Fruit fly (Drosophila melanogaster) whole organism, prepupa: ENCODE measurements around the gene CG9426.

Experiments
- Blimp-1 ChIP-seq: fragments of 200-800 bp; sonication (Bioruptor generic); optimal IDR thresholded peaks from 3 replicates; lab custom pipeline; 2017; ENCODE audit warnings: missing biosample characterization, missing genetic modification characterization, mild to moderate bottlenecking, moderate library complexity, missing genetic modification reagents
- CG10631 ChIP-seq: fragments of 200-800 bp; sonication (Bioruptor generic); optimal IDR thresholded peaks from 2 replicates; lab custom pipeline; 2016; ENCODE audit warnings: missing biosample characterization, missing genetic modification characterization
- CG10669 ChIP-seq: fragments of 200-800 bp; sonication (Bioruptor generic); optimal IDR thresholded peaks from 3 replicates; lab custom pipeline; 2018; ENCODE audit warnings: missing biosample characterization, mild to moderate bottlenecking, missing genetic modification characterization, moderate library complexity
- CG11294 ChIP-seq: fragments of 200-800 bp; sonication (Bioruptor generic); IDR thresholded peaks from 2 replicates; pipeline ENCODE4 v1.3.6; 2022; ENCODE audit warnings: missing biosample characterization, missing genetic modification characterization
- CG11762 ChIP-seq: fragments of 200-800 bp; sonication (Bioruptor generic); optimal IDR thresholded peaks from 3 replicates; lab custom pipeline; 2016; ENCODE audit warnings: missing biosample characterization, missing genetic modification characterization; ENCODE audit not compliant: insufficient read depth
- CG15336 ChIP-seq: fragments of 200-800 bp; sonication (Bioruptor generic); IDR thresholded peaks from 2 replicates; pipeline ENCODE4 v1.3.6; 2022; ENCODE audit warnings: missing biosample characterization, missing genetic modification characterization
- CG1621 ChIP-seq: fragments of 200-800 bp; sonication (Bioruptor generic); optimal IDR thresholded peaks from 3 replicates; lab custom pipeline; 2018; ENCODE audit warnings: missing biosample characterization, mild to moderate bottlenecking, missing genetic modification characterization
- CG3032 ChIP-seq: fragments of 200-800 bp; optimal IDR thresholded peaks from 2 replicates; lab custom pipeline; 2019; ENCODE audit warnings: missing biosample characterization, mild to moderate bottlenecking, missing genetic modification characterization, moderate library complexity
- CG31627 ChIP-seq: fragments of 200-800 bp; sonication (Bioruptor generic); optimal IDR thresholded peaks from 3 replicates; lab custom pipeline; 2016; ENCODE audit warnings: missing biosample characterization, missing genetic modification characterization
- CG32006 ChIP-seq: fragments of 200-800 bp; sonication (Bioruptor generic); optimal IDR thresholded peaks from 3 replicates; lab custom pipeline; 2017; ENCODE audit warnings: missing biosample characterization, mild to moderate bottlenecking, missing genetic modification characterization
- CG4318 ChIP-seq: fragments of 200-800 bp; sonication (Bioruptor generic); optimal IDR thresholded peaks from 3 replicates; lab custom pipeline; 2017; ENCODE audit warnings: missing biosample characterization, mild to moderate bottlenecking, missing genetic modification characterization
- CG6163 ChIP-seq: fragments of 200-800 bp; sonication (Bioruptor generic); IDR thresholded peaks from 3 replicates; pipeline ENCODE4 v1.3.6; 2022; ENCODE audit warnings: missing biosample characterization, missing genetic modification characterization
- CG6276 ChIP-seq: fragments of 200-800 bp; sonication (Bioruptor generic); optimal IDR thresholded peaks from 2 replicates; lab custom pipeline; 2017; ENCODE audit warnings: missing biosample characterization, mild to moderate bottlenecking, missing genetic modification characterization
- CG6808 ChIP-seq: fragments of 200-800 bp; sonication (Bioruptor generic); optimal IDR thresholded peaks from 3 replicates; lab custom pipeline; 2017; ENCODE audit warnings: missing biosample characterization, missing genetic modification characterization, mild to moderate bottlenecking, moderate library complexity, missing genetic modification reagents
- CG6854 ChIP-seq: fragments of 200-800 bp; sonication (Bioruptor generic); optimal IDR thresholded peaks from 2 replicates; lab custom pipeline; 2017; ENCODE audit warnings: missing biosample characterization, mild to moderate bottlenecking, missing genetic modification characterization
- CG7368 ChIP-seq: fragments of 200-800 bp; sonication (Bioruptor generic); optimal IDR thresholded peaks from 3 replicates; lab custom pipeline; 2016; ENCODE audit warnings: missing biosample characterization, missing genetic modification characterization
- CG8119 ChIP-seq: fragments of 200-800 bp; sonication (Bioruptor generic); IDR thresholded peaks from 3 replicates; pipeline ENCODE4 v1.3.6; 2022; ENCODE audit warnings: missing biosample characterization, missing genetic modification characterization
- CG8319 ChIP-seq: fragments of 200-800 bp; sonication (Bioruptor generic); optimal IDR thresholded peaks from 3 replicates; lab custom pipeline; 2016; ENCODE audit warnings: missing biosample characterization, missing genetic modification characterization
- CG8632 ChIP-seq: fragments of 200-800 bp; sonication (Bioruptor generic); optimal IDR thresholded peaks from 3 replicates; lab custom pipeline; 2016; ENCODE audit warnings: missing biosample characterization, missing genetic modification characterization
- CG9139 ChIP-seq: fragments of 200-800 bp; sonication (Bioruptor generic); optimal IDR thresholded peaks from 3 replicates; lab custom pipeline; 2017; ENCODE audit warnings: missing biosample characterization, mild to moderate bottlenecking, missing genetic modification characterization
- Eip75B ChIP-seq: fragments of 200-800 bp; sonication (Bioruptor generic); optimal IDR thresholded peaks from 3 replicates; lab custom pipeline; 2016; ENCODE audit warnings: missing biosample characterization, missing genetic modification characterization
- Eip78C ChIP-seq: fragments of 200-800 bp; sonication (Bioruptor generic); peaks from one replicate; lab custom pipeline; 2016; ENCODE audit warnings: missing biosample characterization, missing genetic modification characterization
- Eip93F ChIP-seq: fragments of 200-800 bp; sonication (Bioruptor generic); optimal IDR thresholded peaks from 2 replicates; lab custom pipeline; 2016; ENCODE audit warnings: missing biosample characterization, mild to moderate bottlenecking, missing genetic modification characterization
- Ets21C ChIP-seq: fragments of 200-800 bp; sonication (Bioruptor generic); optimal IDR thresholded peaks from 3 replicates; lab custom pipeline; 2016; ENCODE audit warnings: missing biosample characterization, missing genetic modification characterization
- Ets96B ChIP-seq: fragments of 200-800 bp; optimal IDR thresholded peaks from 2 replicates; lab custom pipeline; 2019; ENCODE audit warnings: missing biosample characterization, mild to moderate bottlenecking, missing genetic modification characterization, moderate library complexity
- Hr4 ChIP-seq: fragments of 200-800 bp; sonication (Bioruptor generic); optimal IDR thresholded peaks from 3 replicates; lab custom pipeline; 2016; ENCODE audit warnings: missing biosample characterization, missing genetic modification characterization
- Lpt ChIP-seq: fragments of 200-800 bp; sonication (Bioruptor generic); optimal IDR thresholded peaks from 3 replicates; lab custom pipeline; 2016; ENCODE audit warnings: missing biosample characterization, missing genetic modification characterization
- Met ChIP-seq: fragments of 200-800 bp; sonication (Bioruptor generic); optimal IDR thresholded peaks from 3 replicates; lab custom pipeline; 2016; ENCODE audit warnings: missing biosample characterization, missing genetic modification characterization
- OdsH ChIP-seq: fragments of 200-800 bp; sonication (Bioruptor generic); optimal IDR thresholded peaks from 3 replicates; lab custom pipeline; 2016; ENCODE audit warnings: missing biosample characterization, missing genetic modification characterization
- Smox ChIP-seq: fragments of 200-800 bp; sonication (Bioruptor generic); optimal IDR thresholded peaks from 3 replicates; lab custom pipeline; 2016; ENCODE audit warnings: missing biosample characterization, missing genetic modification characterization
- Sox14 ChIP-seq: fragments of 200-800 bp; sonication (Bioruptor generic); optimal IDR thresholded peaks from 3 replicates; lab custom pipeline; 2016; ENCODE audit warnings: missing biosample characterization, missing genetic modification characterization
- Sox15 ChIP-seq: fragments of 200-800 bp; sonication (Bioruptor generic); optimal IDR thresholded peaks from 3 replicates; lab custom pipeline; 2016; ENCODE audit warnings: missing biosample characterization, missing genetic modification characterization
- acj6 ChIP-seq: fragments of 200-800 bp; sonication (Bioruptor generic); optimal IDR thresholded peaks from 3 replicates; lab custom pipeline; 2016; ENCODE audit warnings: missing biosample characterization, missing genetic modification characterization
- cyc ChIP-seq: fragments of 200-800 bp; sonication (Bioruptor generic); optimal IDR thresholded peaks from 3 replicates; lab custom pipeline; 2016; ENCODE audit warnings: missing biosample characterization, missing genetic modification characterization
- dsx ChIP-seq: fragments of 200-800 bp; optimal IDR thresholded peaks from 3 replicates; lab custom pipeline; 2019; ENCODE audit warnings: missing biosample characterization, mild to moderate bottlenecking, missing genetic modification characterization, moderate library complexity; ENCODE audit not compliant: poor library complexity, severe bottlenecking
- eg ChIP-seq: fragments of 200-800 bp; sonication (Bioruptor generic); IDR thresholded peaks from 3 replicates; pipeline ENCODE4 v1.3.6; 2022; ENCODE audit warnings: missing biosample characterization, missing genetic modification characterization
- esn ChIP-seq: fragments of 200-800 bp; sonication (Bioruptor generic); optimal IDR thresholded peaks from 2 replicates; lab custom pipeline; 2016; ENCODE audit warnings: missing biosample characterization, mild to moderate bottlenecking, missing genetic modification characterization, moderate library complexity
- fd85E ChIP-seq: fragments of 200-800 bp; sonication (Bioruptor generic); optimal IDR thresholded peaks from 3 replicates; lab custom pipeline; 2016; ENCODE audit warnings: missing biosample characterization, missing genetic modification characterization
- fkh ChIP-seq: fragments of 200-800 bp; sonication (Bioruptor generic); optimal IDR thresholded peaks from 3 replicates; lab custom pipeline; 2017; ENCODE audit warnings: missing biosample characterization, mild to moderate bottlenecking, missing genetic modification characterization, moderate library complexity
- lz ChIP-seq: fragments of 200-800 bp; sonication (Bioruptor generic); optimal IDR thresholded peaks from 3 replicates; lab custom pipeline; 2016; ENCODE audit warnings: missing biosample characterization, missing genetic modification characterization
- net ChIP-seq: fragments of 200-800 bp; sonication (Bioruptor generic); optimal IDR thresholded peaks from 3 replicates; lab custom pipeline; 2016; ENCODE audit warnings: missing biosample characterization, missing genetic modification characterization
- pdm3 ChIP-seq: fragments of 200-800 bp; sonication (Bioruptor generic); optimal IDR thresholded peaks from 3 replicates; lab custom pipeline; 2016; ENCODE audit warnings: missing biosample characterization, missing genetic modification characterization
- salr ChIP-seq, 2 experiments: fragments of 200-800 bp; sonication (Bioruptor generic); optimal IDR thresholded peaks; 3 replicates each; lab custom pipeline; 2016 to 2018; ENCODE audit warnings: missing biosample characterization in 2 of 2, missing genetic modification characterization in 2 of 2, mild to moderate bottlenecking in 1 of 2
- svp ChIP-seq: fragments of 200-800 bp; sonication (Bioruptor generic); peaks from one replicate; lab custom pipeline; 2016; ENCODE audit warnings: missing biosample characterization, missing genetic modification characterization
- topi ChIP-seq: fragments of 200-800 bp; sonication (Bioruptor generic); optimal IDR thresholded peaks from 3 replicates; lab custom pipeline; 2016; ENCODE audit warnings: missing biosample characterization, missing genetic modification characterization

The CG9426 gene

dm6 chr2L:13205256-13205655 is 14.5 kb downstream of the CG9426 start (continued):
- TF ChIP-seq Hr4 (GFP tag; lab: Kevin White, UChicago) (no peak), CG1621 (tag; lab: Kevin White, UChicago) (peak; percentile 8), Sox15 (no peak), pdm3 (GFP tag; lab: Kevin White, UChicago) (no peak), CG32006 (GFP tag; lab: Kevin White, UChicago) (no peak), CG10631 (GFP tag; lab: Kevin White, UChicago) (no peak), svp (GFP tag; lab: Kevin White, UChicago) (peak; percentile 74), CG11294 (GFP tag; lab: Robert Waterston, UW) (no peak), salr (GFP tag; optimal IDR thresholded peaks at IDR 0.05; lab: Kevin White, UChicago) (no peak), fd85E (GFP tag; lab: Kevin White, UChicago) (no peak), CG8119 (GFP tag; lab: Robert Waterston, UW) (no peak), topi (peak; percentile 5), net (GFP tag; lab: Kevin White, UChicago) (no peak), Lpt (GFP tag; lab: Kevin White, UChicago) (no peak), Eip75B (GFP tag; lab: Kevin White, UChicago) (peak; percentile 45), Ets21C (GFP tag; lab: Kevin White, UChicago) (no peak), Eip93F (no peak), CG8319 (GFP tag; lab: Kevin White, UChicago) (no peak), eg (GFP tag; lab: Robert Waterston, UW) (peak; percentile 46; the same call in 1 of the 3 replicates), Met (GFP tag; lab: Kevin White, UChicago) (peak; percentile 22), CG7368 (GFP tag; lab: Kevin White, UChicago) (no peak), Blimp-1 (no peak), CG8632 (no peak), OdsH (GFP tag; lab: Kevin White, UChicago) (no peak), dsx (GFP tag; lab: Kevin White, UChicago) (no peak), CG9139 (GFP tag; lab: Kevin White, UChicago) (no peak), CG4318 (no peak), CG6276 (GFP tag; lab: Kevin White, UChicago) (no peak), CG6808 (GFP tag; lab: Kevin White, UChicago) (no peak), fkh (GFP tag; lab: Kevin White, UChicago) (peak; percentile 79)

dm6 chr2L:13204151-13204550 is 15.6 kb downstream of the CG9426 start:
- TF ChIP-seq Eip78C (GFP tag; lab: Kevin White, UChicago) (peak; percentile 43), acj6 (GFP tag; lab: Kevin White, UChicago) (no peak), Sox14 (no peak), Eip75B (GFP tag; lab: Kevin White, UChicago) (no peak), CG7368 (GFP tag; lab: Kevin White, UChicago) (no peak), Eip93F (no peak), pdm3 (GFP tag; lab: Kevin White, UChicago) (no peak), CG31627 (GFP tag; lab: Kevin White, UChicago) (no peak)

DNA sequence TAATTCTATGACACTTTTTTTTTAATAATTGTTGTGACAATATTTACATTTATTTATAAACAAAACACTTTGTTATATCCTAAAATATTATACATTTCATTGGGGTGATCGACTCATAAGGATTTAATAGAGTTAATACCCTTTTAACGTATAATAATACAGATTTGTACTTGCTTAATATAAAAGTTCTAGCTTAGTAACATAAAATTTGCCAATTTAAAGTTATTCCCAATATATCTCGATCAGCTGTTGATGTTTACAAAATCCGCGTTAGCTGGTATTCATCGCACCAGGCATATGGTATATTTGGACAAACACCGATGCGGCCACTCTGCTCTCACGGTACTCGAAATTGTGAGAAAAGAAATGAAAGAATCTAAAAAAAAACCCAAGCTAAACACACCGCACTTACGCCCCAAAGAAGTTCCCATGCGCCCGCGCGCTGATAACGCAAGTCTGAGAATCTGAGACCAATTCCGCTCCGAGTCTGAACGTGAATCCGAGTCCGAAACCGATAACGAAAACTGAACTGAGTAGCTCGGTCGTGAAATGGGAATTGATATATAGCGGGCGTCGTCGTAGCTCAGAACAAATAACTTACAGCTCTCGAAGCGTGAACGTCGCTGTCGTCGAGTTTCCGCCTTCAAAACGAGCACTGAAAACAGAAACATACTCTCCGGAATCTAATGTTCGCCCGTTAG is 16.1 kb downstream of the CG9426 start, which contains the start of gene Pect:
Gene Pect, plus strand, starts transcription at position 326 of the 701 bp plus-strand sequence.
- peak; percentile 68 for TF ChIP-seq CG3032 (tag; lab: Kevin White, UChicago)
- TF ChIP-seq Ets96B (tag; lab: Kevin White, UChicago) = no peak
- no peak for TF ChIP-seq CG11762 (GFP tag; lab: Kevin White, UChicago)
- no peak for TF ChIP-seq CG6808 (GFP tag; lab: Kevin White, UChicago)
- peak; percentile 13 for TF ChIP-seq Sox15
- peak; percentile 73 for TF ChIP-seq svp (GFP tag; lab: Kevin White, UChicago)
- TF ChIP-seq fkh (GFP tag; lab: Kevin White, UChicago) = peak; percentile 54
- peak; percentile 31 for TF ChIP-seq lz (GFP tag; lab: Kevin White, UChicago)
- TF ChIP-seq esn (GFP tag; lab: Kevin White, UChicago) = peak; percentile 41
- TF ChIP-seq CG15336 (GFP tag; lab: Robert Waterston, UW) = peak; percentile 44
- TF ChIP-seq Eip78C (GFP tag; lab: Kevin White, UChicago) = peak; percentile 67
- no peak for TF ChIP-seq CG32006 (GFP tag; lab: Kevin White, UChicago)
- no peak for TF ChIP-seq CG10669 (GFP tag; lab: Kevin White, UChicago)
- TF ChIP-seq CG1621 (tag; lab: Kevin White, UChicago) = no peak
- no peak for TF ChIP-seq Eip93F
- TF ChIP-seq Sox14 = no peak
- TF ChIP-seq Smox = no peak
- peak; percentile 67 for TF ChIP-seq CG6854
- TF ChIP-seq CG6163 (GFP tag; lab: Robert Waterston, UW) = peak; percentile 57; the same call in 2 of the 3 replicates
- TF ChIP-seq cyc (GFP tag; lab: Kevin White, UChicago) = no peak
- peak; percentile 37; the same call in 2 of the 3 replicates for TF ChIP-seq eg (GFP tag; lab: Robert Waterston, UW)
